Worm (Caenorhabditis elegans): ENCODE data around the gene F42A6.1.

- TF ChIP-seq him-1 (tag; optimal IDR thresholded peaks at IDR 0.05) (no peak), dao-5 (tag; optimal IDR thresholded peaks at IDR 0.05) (no peak), W03F9.2 (tag; optimal IDR thresholded peaks at IDR 0.05) (no peak)
These were observed 44.3 kb downstream of the F42A6.1 start, which contains the start of the genes dyf-3 and pdhb-1 for ce11 chrIV:3399015-3399722.

Measured in whole organism, L4/young adult.